Fruit fly (Drosophila melanogaster): ENCODE results near the gene red.

Gene red

dm6 chr3R:14302128-14302527 is 13.3 kb downstream of the red start, which contains the start of gene IFT54:
TSS of gene IFT54 (plus strand) at chr3R:14302428.
- TF ChIP-seq noc (tag; optimal IDR thresholded peaks at IDR 0.05) = no peak

DNA sequence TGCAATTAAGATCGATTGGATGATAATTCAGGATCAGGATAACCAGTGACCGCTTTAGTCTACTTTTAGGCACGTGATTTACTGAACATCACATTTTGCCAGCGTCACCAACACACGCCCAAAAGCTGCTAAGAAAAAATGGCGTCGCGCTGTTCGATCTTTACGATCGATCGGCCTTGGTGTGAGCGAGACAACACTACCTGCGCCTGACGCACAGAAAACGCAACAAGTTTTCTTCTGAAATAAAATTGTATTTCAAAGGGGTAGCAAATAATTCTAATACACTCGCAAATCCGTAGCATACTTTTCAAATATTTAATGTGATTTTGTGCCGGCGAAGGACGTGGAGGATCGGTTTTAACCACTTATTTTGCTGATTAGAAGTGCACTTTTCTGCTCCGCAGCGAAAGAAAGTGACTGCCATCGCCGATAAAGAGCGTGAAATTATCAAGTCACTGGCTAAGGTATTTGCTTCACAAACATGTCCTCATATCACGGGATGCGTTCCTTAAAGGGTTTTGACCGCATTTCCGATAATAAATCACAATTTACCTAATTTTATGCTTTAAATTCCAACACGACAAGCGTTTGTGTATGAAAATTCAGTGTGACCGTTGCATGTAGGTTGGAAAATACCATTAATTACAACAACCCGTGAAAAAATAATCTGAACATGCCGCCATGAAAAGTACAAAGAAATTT is 19.3 kb downstream of the red start:
- TF ChIP-seq noc (tag; optimal IDR thresholded peaks at IDR 0.05) = no peak

dm6 chr3R:14308801-14309217 is 19.9 kb downstream of the red start, which contains the start of gene Polr2I:
TSS of gene Polr2I (plus strand) at chr3R:14309089.
- peak; percentile 12 for TF ChIP-seq noc (tag; optimal IDR thresholded peaks at IDR 0.05)

DNA sequence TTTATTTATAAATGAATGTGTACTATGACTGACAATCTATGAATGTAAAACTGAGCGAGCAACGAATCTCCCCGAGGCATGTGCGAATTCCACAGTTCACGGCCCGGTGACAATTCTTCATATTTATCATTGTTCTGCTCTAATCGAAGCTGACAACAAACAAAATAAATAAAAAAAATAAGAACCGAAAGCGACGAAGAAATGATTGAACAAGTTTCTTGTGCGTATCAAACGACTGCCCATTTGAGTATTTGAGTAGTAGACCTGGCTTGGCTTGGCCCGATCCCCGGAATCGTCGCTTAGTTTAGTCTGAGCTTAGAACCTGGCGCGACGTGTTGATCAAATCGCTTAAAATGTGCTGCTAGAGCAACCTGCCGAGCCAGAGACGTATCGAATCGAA is 21.2 kb downstream of the red start, which contains the start of gene CG31321:
Gene CG31321, plus strand, starts transcription at position 301 of the 400 bp plus-strand sequence.
- TF ChIP-seq noc (tag; optimal IDR thresholded peaks at IDR 0.05) = no peak

dm6 chr3R:14311027-14311426 is 22.2 kb downstream of the red start:
- peak; percentile 30 for TF ChIP-seq noc (tag; optimal IDR thresholded peaks at IDR 0.05)

- no peak for TF ChIP-seq noc (tag; optimal IDR thresholded peaks at IDR 0.05)
Measured at dm6 chr3R:14314554-14314953, 25.7 kb downstream of the red start, which contains the start of gene Crz. TSS of gene Crz (plus strand) at chr3R:14314854.

- TF ChIP-seq noc (tag; optimal IDR thresholded peaks at IDR 0.05) = no peak
Measured at dm6 chr3R:14315912-14316444, 27.1 kb downstream of the red start, which contains the start of gene Set8. TSS of gene Set8 (plus strand) at chr3R:14316038.

DNA sequence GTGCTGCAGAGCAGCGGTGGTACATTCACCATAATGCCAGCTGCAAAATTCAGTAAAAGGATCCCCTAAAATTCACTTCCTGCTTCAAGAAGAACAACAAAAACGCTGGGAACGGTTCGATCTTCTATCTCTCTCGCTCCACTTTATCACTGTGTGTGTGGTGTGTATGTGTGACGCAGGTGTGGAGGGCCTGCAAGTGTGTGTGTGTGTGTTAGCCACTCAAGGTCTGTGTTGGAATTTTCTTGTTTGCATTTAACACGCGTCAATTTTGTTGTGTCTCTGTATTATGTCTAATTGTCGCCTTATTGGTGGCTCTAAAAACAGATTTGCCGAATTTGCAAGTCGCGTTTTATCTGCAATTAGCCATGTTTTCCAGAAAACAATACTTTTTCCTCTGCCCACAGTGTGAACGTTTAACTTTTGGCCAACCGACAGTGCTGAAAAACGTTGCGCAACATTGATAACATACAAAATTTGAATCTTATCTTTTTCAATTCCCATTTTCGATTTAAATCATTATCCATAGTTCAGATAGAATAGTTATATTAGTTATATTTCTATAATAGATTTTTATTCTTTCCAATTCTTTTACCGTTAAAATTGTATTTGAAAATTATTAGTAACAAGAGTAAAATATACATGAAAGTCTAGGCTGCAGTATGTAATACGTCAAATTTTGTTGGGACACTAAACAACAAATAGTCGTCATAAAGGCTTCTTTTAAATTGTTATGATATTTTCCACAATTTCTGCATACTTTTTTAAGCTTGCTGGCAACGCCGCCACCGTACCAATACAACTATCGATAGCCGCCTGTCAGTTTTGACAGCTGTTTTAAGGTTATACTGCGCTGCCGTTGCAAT is 37.6 kb downstream of the red start, which contains the start of the genes Afti and ATPsynE:
Gene Afti, minus strand, starts transcription at position 440 of the 863 bp plus-strand sequence.
Gene ATPsynE, plus strand, starts transcription at position 698 of the 863 bp plus-strand sequence.
- no peak for TF ChIP-seq noc (tag; optimal IDR thresholded peaks at IDR 0.05)

DNA sequence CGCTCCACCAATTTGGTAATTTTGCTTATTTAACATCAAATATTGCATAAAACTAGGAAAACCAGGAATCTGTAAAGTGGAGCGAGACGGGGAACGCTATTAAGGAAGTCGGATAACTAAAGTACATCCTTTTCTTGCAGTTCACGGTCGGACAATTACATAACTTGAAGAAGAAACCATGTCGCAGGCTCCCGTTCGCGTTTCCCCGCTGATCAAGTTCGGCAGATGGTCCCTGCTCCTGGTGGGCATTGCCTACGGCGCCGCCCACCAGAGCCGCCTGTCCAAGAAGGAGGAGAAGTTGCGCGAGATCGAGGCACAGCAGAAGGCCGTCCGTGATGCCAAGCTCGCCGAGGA is 38.2 kb downstream of the red start:
- TF ChIP-seq noc (tag; optimal IDR thresholded peaks at IDR 0.05) = no peak

DNA sequence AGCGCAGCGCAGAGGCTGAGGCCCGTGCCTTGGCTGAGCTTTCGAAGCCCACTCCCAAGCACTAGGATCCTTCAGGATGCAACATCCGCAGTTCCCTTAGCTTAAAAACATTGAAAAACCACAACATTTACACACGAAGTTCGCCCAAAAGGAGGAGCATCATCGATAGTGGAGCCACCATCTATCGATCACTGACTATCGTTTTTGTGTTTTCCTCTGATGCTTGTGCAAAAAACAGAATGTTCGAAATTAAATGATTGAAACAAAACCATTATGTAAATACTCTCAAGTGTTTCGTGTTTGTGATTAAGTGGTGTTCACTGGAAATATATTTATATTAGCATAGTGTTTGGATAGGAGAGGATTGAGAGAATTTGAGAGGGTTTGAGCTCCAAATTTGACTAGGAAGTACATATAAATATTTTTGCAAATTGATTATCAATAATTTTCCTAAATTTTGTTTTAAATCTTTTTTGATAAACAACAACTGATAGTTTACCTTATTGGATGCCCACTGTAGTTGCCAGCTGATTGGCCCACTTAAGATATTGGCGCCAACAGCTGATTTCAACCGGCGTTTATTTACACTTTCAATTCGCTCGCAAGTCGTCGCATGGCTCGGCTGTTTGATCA is 38.7 kb downstream of the red start, which contains the start of gene spn-B:
Gene spn-B, plus strand, starts transcription at position 580 of the 633 bp plus-strand sequence.
- TF ChIP-seq noc (tag; optimal IDR thresholded peaks at IDR 0.05) = peak; percentile 85

DNA sequence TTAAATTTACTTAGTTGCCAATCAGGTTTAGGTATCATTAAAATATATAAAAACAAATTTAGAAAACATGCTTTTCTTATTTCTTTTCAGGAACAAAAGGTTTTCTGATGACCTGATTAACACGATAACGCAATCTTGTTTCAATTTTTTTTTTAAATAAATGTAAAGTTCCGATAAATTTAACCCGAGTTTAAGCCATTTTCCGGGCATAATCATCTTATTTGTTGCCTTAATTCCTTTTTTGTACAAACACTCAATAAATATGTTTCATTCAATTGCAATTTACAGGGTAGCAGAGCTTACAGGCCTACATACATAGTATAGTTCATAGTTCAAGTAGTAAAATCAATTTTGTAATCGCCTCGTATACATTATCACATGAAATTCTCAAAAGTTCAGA is 40.7 kb downstream of the red start:
- no peak for TF ChIP-seq noc (tag; optimal IDR thresholded peaks at IDR 0.05)

dm6 chr3R:14330654-14331053 is 41.8 kb downstream of the red start:
- TF ChIP-seq noc (tag; optimal IDR thresholded peaks at IDR 0.05) = no peak

DNA sequence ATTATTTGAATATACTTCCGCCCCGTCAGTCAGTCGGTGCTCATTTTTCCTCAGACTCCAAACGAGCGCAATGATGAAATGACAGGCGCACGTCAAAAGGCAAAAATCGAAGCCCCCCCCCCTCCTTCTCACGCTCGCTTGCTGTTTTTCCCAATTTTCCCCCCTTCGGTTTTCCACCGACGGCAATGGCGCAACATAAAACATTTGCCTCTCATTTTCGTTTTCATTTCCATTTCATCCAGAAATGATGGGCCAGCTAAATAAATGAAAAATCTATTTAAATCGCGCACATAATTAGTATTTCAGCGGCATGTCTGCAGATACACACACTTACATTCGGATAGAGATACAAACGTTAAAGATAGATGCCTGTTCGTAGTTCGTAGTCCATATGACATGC is 42.6 kb downstream of the red start:
- TF ChIP-seq noc (tag; optimal IDR thresholded peaks at IDR 0.05) = no peak

dm6 chr3R:14332735-14333134 is 43.9 kb downstream of the red start:
- no peak for TF ChIP-seq noc (tag; optimal IDR thresholded peaks at IDR 0.05)

- TF ChIP-seq noc (tag; optimal IDR thresholded peaks at IDR 0.05) = no peak
Measured at dm6 chr3R:14335504-14335903, 46.6 kb downstream of the red start.

DNA sequence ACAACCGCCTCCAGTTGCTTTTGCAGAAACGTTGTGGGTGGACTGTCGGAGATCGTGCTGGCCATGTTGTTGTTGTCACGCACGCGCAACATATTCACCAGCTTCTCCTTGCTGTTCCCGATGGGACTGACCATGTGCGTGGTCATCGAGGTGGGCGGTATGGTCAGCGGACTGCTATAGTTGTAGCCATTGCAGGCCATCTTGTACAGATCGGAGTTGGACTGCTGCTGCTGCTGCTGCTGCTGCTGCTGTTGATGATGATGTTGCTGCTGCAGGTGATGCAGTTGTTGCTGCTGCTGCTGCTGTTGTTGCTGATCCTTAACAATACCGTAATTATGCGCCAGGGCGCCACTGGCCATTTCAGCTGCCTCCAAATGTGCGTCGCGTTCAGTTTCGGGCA is 55.9 kb downstream of the red start:
- no peak for TF ChIP-seq noc (tag; optimal IDR thresholded peaks at IDR 0.05)

Data from whole organism, larva.